Worm (Caenorhabditis elegans) whole organism, mixed stage, embryonic: ENCODE measurements around the gene mlc-3.

ENCODE experiments used
- M03D4.4 ChIP-seq: sonication (generic microtip); optimal IDR thresholded peaks from 2 replicates; lab custom pipeline; 2017; ENCODE audit warnings: mild to moderate bottlenecking, missing genetic modification characterization, missing compliant biosample characterization
- bed-3 ChIP-seq: fragments of 200-800 bp; sonication (Bioruptor generic); optimal IDR thresholded peaks from 3 replicates; lab custom pipeline; 2018; ENCODE audit warnings: mild to moderate bottlenecking, missing genetic modification characterization, moderate library complexity, missing compliant biosample characterization
- blmp-1 ChIP-seq: fragments of 150-350 bp; optimal IDR thresholded peaks from 2 replicates; lab custom pipeline; 2014; ENCODE audit warnings: missing biosample characterization, missing genetic modification characterization
- ceh-39 ChIP-seq: fragments of 150-350 bp; optimal IDR thresholded peaks from 2 replicates; lab custom pipeline; 2014; ENCODE audit warnings: missing biosample characterization, missing genetic modification characterization
- ceh-43 ChIP-seq: fragments of 200-800 bp; sonication (Bioruptor generic); optimal IDR thresholded peaks from 2 replicates; lab custom pipeline; 2018; ENCODE audit warnings: mild to moderate bottlenecking, missing genetic modification characterization, moderate library complexity, missing compliant biosample characterization
- ceh-83 ChIP-seq: fragments of 200-800 bp; sonication (Bioruptor generic); optimal IDR thresholded peaks from 2 replicates; lab custom pipeline; 2018; ENCODE audit warnings: mild to moderate bottlenecking, missing genetic modification characterization, missing compliant biosample characterization
- ces-1 ChIP-seq: fragments of 150-350 bp; optimal IDR thresholded peaks from 2 replicates; lab custom pipeline; 2014; ENCODE audit warnings: missing biosample characterization, missing genetic modification reagents, missing genetic modification characterization
- cnd-1 ChIP-seq: fragments of 200-800 bp; sonication (Bioruptor generic); optimal IDR thresholded peaks from 2 replicates; lab custom pipeline; 2018; ENCODE audit warnings: mild to moderate bottlenecking, missing genetic modification characterization, missing compliant biosample characterization
- drap-1 ChIP-seq: fragments of 200-800 bp; sonication (Bioruptor generic); optimal IDR thresholded peaks from 3 replicates; lab custom pipeline; 2018; ENCODE audit warnings: mild to moderate bottlenecking, missing genetic modification characterization, missing compliant biosample characterization
- elt-1 ChIP-seq: sonication (generic microtip); optimal IDR thresholded peaks from 2 replicates; lab custom pipeline; 2017; ENCODE audit warnings: missing genetic modification characterization, mild to moderate bottlenecking, missing compliant biosample characterization, antibody characterized with exemption, moderate library complexity, borderline replicate concordance; ENCODE audit not compliant: insufficient read depth
- elt-3 ChIP-seq: fragments of 150-350 bp; optimal IDR thresholded peaks from 2 replicates; lab custom pipeline; 2014; ENCODE audit warnings: missing biosample characterization, missing genetic modification characterization
- flh-1 ChIP-seq: fragments of 200-800 bp; sonication (Bioruptor generic); optimal IDR thresholded peaks from 2 replicates; lab custom pipeline; 2018; ENCODE audit warnings: mild to moderate bottlenecking, missing genetic modification characterization, moderate library complexity, missing compliant biosample characterization
- ham-2 ChIP-seq: fragments of 200-800 bp; sonication (Bioruptor generic); optimal IDR thresholded peaks from 2 replicates; lab custom pipeline; 2018; ENCODE audit warnings: mild to moderate bottlenecking, missing genetic modification characterization, missing compliant biosample characterization
- hlh-1 ChIP-seq: fragments of 150-350 bp; optimal IDR thresholded peaks from 2 replicates; lab custom pipeline; 2014; ENCODE audit warnings: missing biosample characterization, missing genetic modification reagents, missing genetic modification characterization
- lin-13 ChIP-seq: fragments of 150-350 bp; optimal IDR thresholded peaks from 2 replicates; lab custom pipeline; 2014; ENCODE audit warnings: missing biosample characterization, missing genetic modification characterization
- lin-32 ChIP-seq: fragments of 200-800 bp; sonication (Bioruptor generic); optimal IDR thresholded peaks from 2 replicates; lab custom pipeline; 2018; ENCODE audit warnings: mild to moderate bottlenecking, missing genetic modification characterization, missing compliant biosample characterization
- lsy-2 ChIP-seq: fragments of 150-350 bp; optimal IDR thresholded peaks from 2 replicates; lab custom pipeline; 2014; ENCODE audit warnings: missing biosample characterization, missing genetic modification characterization
- mab-5 ChIP-seq: fragments of 150-350 bp; optimal IDR thresholded peaks from 2 replicates; lab custom pipeline; 2014; ENCODE audit warnings: missing biosample characterization, missing genetic modification characterization
- mep-1 ChIP-seq: fragments of 150-350 bp; optimal IDR thresholded peaks from 2 replicates; lab custom pipeline; 2017; ENCODE audit warnings: missing biosample characterization, missing genetic modification reagents, missing genetic modification characterization, inconsistent platforms
- mls-2 ChIP-seq: sonication (generic microtip); optimal IDR thresholded peaks from 2 replicates; lab custom pipeline; 2016; ENCODE audit warnings: mild to moderate bottlenecking, missing genetic modification characterization, moderate library complexity, missing compliant biosample characterization
- nhr-12 ChIP-seq: fragments of 150-350 bp; optimal IDR thresholded peaks from 2 replicates; lab custom pipeline; 2014; ENCODE audit warnings: missing biosample characterization, missing genetic modification characterization
- nhr-2 ChIP-seq: fragments of 150-350 bp; optimal IDR thresholded peaks from 2 replicates; lab custom pipeline; 2014; ENCODE audit warnings: missing biosample characterization, missing genetic modification characterization
- nhr-237 ChIP-seq: fragments of 150-350 bp; optimal IDR thresholded peaks from 2 replicates; lab custom pipeline; 2014; ENCODE audit warnings: missing biosample characterization, missing genetic modification characterization
- nhr-28 ChIP-seq: fragments of 150-350 bp; optimal IDR thresholded peaks from 2 replicates; lab custom pipeline; 2014; ENCODE audit warnings: missing biosample characterization, missing genetic modification characterization
- nhr-76 ChIP-seq: sonication (generic microtip); optimal IDR thresholded peaks from 2 replicates; lab custom pipeline; 2017; ENCODE audit warnings: missing biosample characterization, missing genetic modification characterization
- pha-4 ChIP-seq: fragments of 150-350 bp; optimal IDR thresholded peaks from 2 replicates; lab custom pipeline; 2018; ENCODE audit warnings: missing biosample characterization, missing genetic modification reagents, missing genetic modification characterization
- sem-2 ChIP-seq: fragments of 200-800 bp; sonication (Bioruptor generic); optimal IDR thresholded peaks from 2 replicates; lab custom pipeline; 2018; ENCODE audit warnings: mild to moderate bottlenecking, missing genetic modification characterization, missing compliant biosample characterization
- snpc-4 ChIP-seq: fragments of 150-350 bp; optimal IDR thresholded peaks from 2 replicates; lab custom pipeline; 2014; ENCODE audit warnings: missing biosample characterization, missing genetic modification characterization
- sptf-1 ChIP-seq: sonication (generic microtip); optimal IDR thresholded peaks from 2 replicates; lab custom pipeline; 2017; ENCODE audit warnings: mild to moderate bottlenecking, missing genetic modification characterization, moderate library complexity, missing compliant biosample characterization
- tbx-8 ChIP-seq: fragments of 200-800 bp; sonication (Bioruptor generic); optimal IDR thresholded peaks from 2 replicates; lab custom pipeline; 2018; ENCODE audit warnings: mild to moderate bottlenecking, missing genetic modification characterization, moderate library complexity, missing compliant biosample characterization
- unc-120 ChIP-seq: sonication (generic microtip); optimal IDR thresholded peaks from 2 replicates; lab custom pipeline; 2017; ENCODE audit warnings: missing genetic modification characterization, missing compliant biosample characterization; ENCODE audit not compliant: poor library complexity, severe bottlenecking
- unc-39 ChIP-seq: fragments of 150-350 bp; optimal IDR thresholded peaks from 2 replicates; lab custom pipeline; 2014; ENCODE audit warnings: missing biosample characterization, missing genetic modification characterization
- unc-62 ChIP-seq: fragments of 150-350 bp; optimal IDR thresholded peaks from 2 replicates; lab custom pipeline; 2014; ENCODE audit warnings: missing biosample characterization, missing genetic modification reagents, missing genetic modification characterization
- zip-8 ChIP-seq: fragments of 150-350 bp; optimal IDR thresholded peaks from 2 replicates; lab custom pipeline; 2014; ENCODE audit warnings: missing biosample characterization, missing genetic modification characterization
- ztf-11 ChIP-seq: fragments of 150-350 bp; optimal IDR thresholded peaks from 2 replicates; lab custom pipeline; 2014; ENCODE audit warnings: missing biosample characterization, missing genetic modification characterization

mlc-3 gene

ce11 chrIII:5594350-5594749, 29.5 kb downstream of the mlc-3 start:
- TF ChIP-seq nhr-2 (tag; lab: Kevin White, UChicago) (peak; percentile 38), bed-3 (GFP tag; lab: Kevin White, UChicago) (no peak), ham-2 (GFP tag; lab: Kevin White, UChicago) (peak; percentile 48)

- TF ChIP-seq lin-32, result no peak
- no peak for TF ChIP-seq bed-3 (GFP tag; lab: Kevin White, UChicago)
- TF ChIP-seq ces-1 (GFP tag; lab: Kevin White, UChicago), result no peak
- no peak for TF ChIP-seq ceh-39 (tag; lab: Kevin White, UChicago)
- no peak for TF ChIP-seq nhr-237 (tag; lab: Kevin White, UChicago)
- TF ChIP-seq sem-2, result no peak
- no peak for TF ChIP-seq unc-62 (GFP tag; lab: Kevin White, UChicago)
- no peak for TF ChIP-seq ceh-83 (GFP tag; lab: Kevin White, UChicago)
- TF ChIP-seq elt-3 (tag; lab: Kevin White, UChicago), result no peak
- TF ChIP-seq flh-1 (GFP tag; lab: Kevin White, UChicago), result no peak
- no peak for TF ChIP-seq drap-1 (GFP tag; lab: Kevin White, UChicago)
Measured at ce11 chrIII:5595445-5595844, 30.6 kb downstream of the mlc-3 start, which contains the start of gene ced-6. Gene ced-6, plus strand, starts transcription at chrIII:5595771.

- TF ChIP-seq ham-2 (GFP tag; lab: Kevin White, UChicago), result no peak
- TF ChIP-seq lin-13, result no peak
- TF ChIP-seq elt-1 (tag; lab: Kevin White, UChicago), result no peak
- TF ChIP-seq ztf-11 (tag; lab: Kevin White, UChicago), result no peak
- TF ChIP-seq nhr-28, result no peak
- TF ChIP-seq mep-1 (tag; lab: Kevin White, UChicago), result no peak
- TF ChIP-seq ceh-43 (GFP tag; lab: Kevin White, UChicago), result no peak
- no peak for TF ChIP-seq drap-1 (GFP tag; lab: Kevin White, UChicago)
- TF ChIP-seq nhr-2 (tag; lab: Kevin White, UChicago), result no peak
- no peak for TF ChIP-seq blmp-1 (tag; lab: Kevin White, UChicago)
- no peak for TF ChIP-seq cnd-1
- no peak for TF ChIP-seq ces-1 (GFP tag; lab: Kevin White, UChicago)
- TF ChIP-seq mls-2 (tag; lab: Kevin White, UChicago), result no peak
Measured at ce11 chrIII:5599958-5600357, 35.1 kb downstream of the mlc-3 start, which contains the start of gene wdr-37. Gene wdr-37, minus strand, starts transcription at chrIII:5600058.

ce11 chrIII:5601999-5602398, 37.2 kb downstream of the mlc-3 start:
- TF ChIP-seq pha-4 (tag; lab: Kevin White, UChicago), result peak; percentile 95
- TF ChIP-seq nhr-237 (tag; lab: Kevin White, UChicago), result peak; percentile 12
- TF ChIP-seq mls-2 (tag; lab: Kevin White, UChicago), result peak; percentile 97
- no peak for TF ChIP-seq nhr-12 (tag; lab: Kevin White, UChicago)
- peak; percentile 97 for TF ChIP-seq cnd-1
- no peak for TF ChIP-seq nhr-2 (tag; lab: Kevin White, UChicago)
- peak; percentile 96 for TF ChIP-seq sptf-1
- peak; percentile 92 for TF ChIP-seq flh-1 (GFP tag; lab: Kevin White, UChicago)
- TF ChIP-seq nhr-76 (tag; lab: Kevin White, UChicago), result peak; percentile 47
- no peak for TF ChIP-seq elt-3 (tag; lab: Kevin White, UChicago)
- peak; percentile 97 for TF ChIP-seq M03D4.4
- peak; percentile 84 for TF ChIP-seq unc-120 (tag; lab: Kevin White, UChicago)
- no peak for TF ChIP-seq mab-5 (tag; lab: Kevin White, UChicago)
- TF ChIP-seq ztf-11 (tag; lab: Kevin White, UChicago), result peak; percentile 70
- peak; percentile 30 for TF ChIP-seq unc-62 (GFP tag; lab: Kevin White, UChicago)
- no peak for TF ChIP-seq ceh-39 (tag; lab: Kevin White, UChicago)
- TF ChIP-seq bed-3 (GFP tag; lab: Kevin White, UChicago), result peak; percentile 86
- peak; percentile 47 for TF ChIP-seq mep-1 (tag; lab: Kevin White, UChicago)
- peak; percentile 70 for TF ChIP-seq unc-39 (tag; lab: Kevin White, UChicago)
- peak; percentile 94 for TF ChIP-seq lin-32
- TF ChIP-seq ceh-83 (GFP tag; lab: Kevin White, UChicago), result peak; percentile 98
- peak; percentile 97 for TF ChIP-seq drap-1 (GFP tag; lab: Kevin White, UChicago)
- TF ChIP-seq lin-13, result peak; percentile 87
- peak; percentile 70 for TF ChIP-seq hlh-1 (tag; lab: Kevin White, UChicago)
- TF ChIP-seq lsy-2 (tag; lab: Kevin White, UChicago), result peak; percentile 42
- no peak for TF ChIP-seq zip-8 (tag; lab: Kevin White, UChicago)
- TF ChIP-seq sem-2, result peak; percentile 96
- no peak for TF ChIP-seq snpc-4 (tag; lab: Kevin White, UChicago)
- no peak for TF ChIP-seq ces-1 (GFP tag; lab: Kevin White, UChicago)
- TF ChIP-seq blmp-1 (tag; lab: Kevin White, UChicago), result no peak
- peak; percentile 70 for TF ChIP-seq nhr-28
- TF ChIP-seq elt-1 (tag; lab: Kevin White, UChicago), result no peak
- peak; percentile 96 for TF ChIP-seq tbx-8 (GFP tag; lab: Kevin White, UChicago)
- TF ChIP-seq ham-2 (GFP tag; lab: Kevin White, UChicago), result peak; percentile 94
- peak; percentile 89 for TF ChIP-seq ceh-43 (GFP tag; lab: Kevin White, UChicago)
